Fruit fly (Drosophila melanogaster): Measurements from ENCODE around the gene Dhrs4.

Dhrs4 gene

dm6 chr3L:5139312-5139711 lies 2.1 kb downstream of the Dhrs4 start, which contains the start of the genes Tcs5 and CHMP2B (continued):
- TF ChIP-seq CG1529 (GFP tag; optimal IDR thresholded peaks at IDR 0.05) (peak; percentile 99), Dp (GFP tag; optimal IDR thresholded peaks at IDR 0.05) (peak; percentile 66), CG30020 (tag; optimal IDR thresholded peaks at IDR 0.05) (peak; percentile 92), bcd (GFP tag; optimal IDR thresholded peaks at IDR 0.05) (peak; percentile 100), tio (GFP tag; optimal IDR thresholded peaks at IDR 0.05) (peak; percentile 100), eve (GFP tag; optimal IDR thresholded peaks at IDR 0.05) (peak in 1 of 2 experiments; percentile 80), Nf-YC (tag; optimal IDR thresholded peaks at IDR 0.05) (peak; percentile 86), Sry-δ (GFP tag; optimal IDR thresholded peaks at IDR 0.05) (peak; percentile 85), Xrp1 (GFP tag; IDR thresholded peaks at IDR 0.05) (peak; percentile 100), corto (GFP tag; optimal IDR thresholded peaks at IDR 0.05) (peak; percentile 99), CG18764 (GFP tag; optimal IDR thresholded peaks at IDR 0.05) (peak; percentile 99), kay (GFP tag; optimal IDR thresholded peaks at IDR 0.05) (peak; percentile 96), CG3065 (GFP tag; optimal IDR thresholded peaks at IDR 0.05) (peak; percentile 99), ems (GFP tag; optimal IDR thresholded peaks at IDR 0.05) (peak; percentile 97), Sry-β (GFP tag; optimal IDR thresholded peaks at IDR 0.05) (peak; percentile 80), grn (GFP tag; optimal IDR thresholded peaks at IDR 0.05) (peak; percentile 95), CG9215 (GFP tag; IDR thresholded peaks at IDR 0.05) (peak; percentile 100), CG33557 (GFP tag; optimal IDR thresholded peaks at IDR 0.05) (peak; percentile 99), tin (GFP tag; optimal IDR thresholded peaks at IDR 0.05) (peak; percentile 100), BtbVII (GFP tag; optimal IDR thresholded peaks at IDR 0.05) (peak; percentile 99), CrebB (tag; optimal IDR thresholded peaks at IDR 0.05) (peak; percentile 99), CG12219 (GFP tag; optimal IDR thresholded peaks at IDR 0.05) (peak; percentile 99), Side (GFP tag; optimal IDR thresholded peaks at IDR 0.05) (peak; percentile 99), Nf-YB (GFP tag; optimal IDR thresholded peaks at IDR 0.05) (peak; percentile 91), peb (GFP tag; IDR thresholded peaks at IDR 0.05) (peak; percentile 100), Tbp (GFP tag; optimal IDR thresholded peaks at IDR 0.05) (no peak), ken (GFP tag; IDR thresholded peaks at IDR 0.05) (peak; percentile 100), HLHmδ (GFP tag; optimal IDR thresholded peaks at IDR 0.05) (no peak), CG6254 (GFP tag; optimal IDR thresholded peaks at IDR 0.05) (peak; percentile 97), nerfin-2 (GFP tag; IDR thresholded peaks at IDR 0.05; ENCODE audit: partially characterized antibody) (peak; percentile 16; the same call in 1 of the 2 replicates), CG14965 (GFP tag; optimal IDR thresholded peaks at IDR 0.05; ENCODE audit: borderline replicate concordance) (peak; percentile 92), org-1 (GFP tag; optimal IDR thresholded peaks at IDR 0.05) (peak; percentile 99), mld (GFP tag; IDR thresholded peaks at IDR 0.05; ENCODE audit: partially characterized antibody) (no peak), Oli (tag; optimal IDR thresholded peaks at IDR 0.05) (peak; percentile 100), Lim3 (GFP tag; IDR thresholded peaks at IDR 0.05) (peak; percentile 99), CG4730 (GFP tag; IDR thresholded peaks at IDR 0.05) (peak; percentile 100), CG13123 (GFP tag; optimal IDR thresholded peaks at IDR 0.05) (peak; percentile 99), Dll (GFP tag; IDR thresholded peaks at IDR 0.05; ENCODE audit: partially characterized antibody) (peak; percentile 52; the same call in 2 of the 4 replicates), Ets97D (GFP tag; optimal IDR thresholded peaks at IDR 0.05) (peak; percentile 85), Scr (GFP tag; IDR thresholded peaks at IDR 0.05; ENCODE audit: partially characterized antibody) (peak; percentile 30; the same call in 1 of the 2 replicates), CG34376 (GFP tag; optimal IDR thresholded peaks at IDR 0.05) (peak; percentile 99), CG2678 (tag; optimal IDR thresholded peaks at IDR 0.05) (peak; percentile 100), vnd (GFP tag; IDR thresholded peaks at IDR 0.05; ENCODE audit: partially characterized antibody) (no peak), CG2875 (GFP tag; optimal IDR thresholded peaks at IDR 0.05) (peak; percentile 100), CG1603 (tag; optimal IDR thresholded peaks at IDR 0.05) (peak; percentile 99), CG15479 (GFP tag; optimal IDR thresholded peaks at IDR 0.05) (peak; percentile 80), salm (tag; optimal IDR thresholded peaks at IDR 0.05) (peak; percentile 99), Dbx (GFP tag; IDR thresholded peaks at IDR 0.05) (peak; percentile 100), gem (tag; optimal IDR thresholded peaks at IDR 0.05) (peak; percentile 100), CG6654 (GFP tag; optimal IDR thresholded peaks at IDR 0.05) (peak; percentile 96)
